Worm (Caenorhabditis elegans) whole organism, L1 larva: ENCODE data around the gene F09F7.5.

Experiments
- C04F5.9 ChIP-seq: sonication (generic microtip); optimal IDR thresholded peaks from 2 replicates; lab custom pipeline; 2016; ENCODE audit warnings: missing genetic modification characterization, missing compliant biosample characterization
- C16A3.4 ChIP-seq: fragments of 150-350 bp; optimal IDR thresholded peaks from 2 replicates; lab custom pipeline; 2014; ENCODE audit warnings: missing biosample characterization, missing genetic modification characterization
- Y116A8C.19 ChIP-seq: sonication (generic microtip); optimal IDR thresholded peaks from 2 replicates; lab custom pipeline; 2016; ENCODE audit warnings: missing compliant biosample characterization, missing genetic modification characterization, borderline replicate concordance
- aly-2 ChIP-seq: fragments of 150-350 bp; optimal IDR thresholded peaks from 2 replicates; lab custom pipeline; 2014; ENCODE audit warnings: missing biosample characterization, missing genetic modification characterization
- ama-1 ChIP-seq: fragments of 150-350 bp; optimal IDR thresholded peaks from 2 replicates; lab custom pipeline; 2014
- blmp-1 ChIP-seq: fragments of 150-350 bp; optimal IDR thresholded peaks from 2 replicates; lab custom pipeline; 2014; ENCODE audit warnings: missing biosample characterization, missing genetic modification characterization
- ceh-88 ChIP-seq: fragments of 200-800 bp; sonication (Bioruptor generic); IDR thresholded peaks from 2 replicates; pipeline ENCODE4 v1.3.6; 2022; ENCODE audit warnings: missing genetic modification characterization, missing compliant biosample characterization
- dpl-1 ChIP-seq, 3 experiments: fragments of 150-350 bp in 2 of 3; sonication (generic microtip) in 1 of 3; optimal IDR thresholded peaks; 2 replicates each; lab custom pipeline; 2014 to 2017; ENCODE audit warnings: missing biosample characterization in 3 of 3, missing genetic modification characterization in 3 of 3, missing genetic modification reagents in 3 of 3
- efl-1 ChIP-seq, 4 experiments: fragments of 150-350 bp; optimal IDR thresholded peaks in 3 of 4; peaks in 1 of 4; 1 replicate in 1 of 4; 2 replicates in 3 of 4; lab custom pipeline; 2014; ENCODE audit warnings: missing biosample characterization in 2 of 4, missing genetic modification characterization in 2 of 4, missing genetic modification reagents in 2 of 4
- egl-27 ChIP-seq, 2 experiments: fragments of 150-350 bp in 1 of 2; sonication (generic microtip); optimal IDR thresholded peaks; 3 replicates each; lab custom pipeline; 2017 to 2018; ENCODE audit warnings: missing biosample characterization in 2 of 2, missing genetic modification characterization in 2 of 2, missing genetic modification reagents in 2 of 2
- elt-3 ChIP-seq, 6 experiments: fragments of 150-350 bp in 1 of 6; sonication (generic microtip); optimal IDR thresholded peaks; 2 replicates each; lab custom pipeline; 2017 to 2018; ENCODE audit warnings: missing biosample characterization in 6 of 6, missing genetic modification characterization in 6 of 6, inconsistent platforms in 1 of 6
- fkh-10 ChIP-seq: sonication (generic microtip); optimal IDR thresholded peaks from 2 replicates; lab custom pipeline; 2017; ENCODE audit warnings: missing biosample characterization, missing genetic modification reagents, missing genetic modification characterization
- fos-1 ChIP-seq: fragments of 150-350 bp; optimal IDR thresholded peaks from 2 replicates; lab custom pipeline; 2014; ENCODE audit warnings: missing biosample characterization, missing genetic modification characterization
- hlh-17 ChIP-seq: fragments of 200-800 bp; sonication (Bioruptor generic); optimal IDR thresholded peaks from 2 replicates; lab custom pipeline; 2018; ENCODE audit warnings: missing genetic modification characterization, mild to moderate bottlenecking, missing compliant biosample characterization, moderate library complexity, borderline replicate concordance
- hpl-2 ChIP-seq: fragments of 150-350 bp; optimal IDR thresholded peaks from 2 replicates; lab custom pipeline; 2014; ENCODE audit warnings: missing biosample characterization, missing genetic modification reagents, missing genetic modification characterization
- irx-1 ChIP-seq: sonication (generic microtip); optimal IDR thresholded peaks from 2 replicates; lab custom pipeline; 2016; ENCODE audit warnings: missing genetic modification characterization, missing compliant biosample characterization
- isw-1 ChIP-seq: fragments of 200-800 bp; sonication (Bioruptor generic); IDR thresholded peaks from 2 replicates; pipeline ENCODE4 v1.3.6; 2022; ENCODE audit warnings: missing genetic modification characterization, missing compliant biosample characterization
- jun-1 ChIP-seq: fragments of 150-350 bp; optimal IDR thresholded peaks from 2 replicates; lab custom pipeline; 2014; ENCODE audit warnings: missing biosample characterization, missing genetic modification reagents, missing genetic modification characterization
- lin-14 ChIP-seq: fragments of 200-800 bp; sonication (Bioruptor generic); optimal IDR thresholded peaks from 2 replicates; lab custom pipeline; 2018; ENCODE audit warnings: mild to moderate bottlenecking, missing genetic modification characterization, moderate library complexity, missing compliant biosample characterization
- lin-39 ChIP-seq: fragments of 150-350 bp; optimal IDR thresholded peaks from 2 replicates; lab custom pipeline; 2014; ENCODE audit warnings: missing biosample characterization, missing genetic modification reagents, missing genetic modification characterization
- lir-3 ChIP-seq: sonication (generic microtip); optimal IDR thresholded peaks from 2 replicates; lab custom pipeline; 2016; ENCODE audit warnings: mild to moderate bottlenecking, missing genetic modification characterization, moderate library complexity, missing compliant biosample characterization; ENCODE audit not compliant: poor library complexity
- mab-9 ChIP-seq: fragments of 200-800 bp; sonication (Bioruptor generic); IDR thresholded peaks from 2 replicates; pipeline ENCODE4 v1.3.6; 2022; ENCODE audit warnings: missing genetic modification reagents, missing genetic modification characterization, missing compliant biosample characterization
- mdl-1 ChIP-seq, 2 experiments: fragments of 150-350 bp; optimal IDR thresholded peaks; 2 replicates each; lab custom pipeline; 2014 to 2017; ENCODE audit warnings: missing biosample characterization in 2 of 2, missing genetic modification characterization in 2 of 2, inconsistent platforms in 1 of 2
- mef-2 ChIP-seq: fragments of 150-350 bp; optimal IDR thresholded peaks from 2 replicates; lab custom pipeline; 2014; ENCODE audit warnings: missing biosample characterization, missing genetic modification characterization
- mep-1 ChIP-seq: fragments of 150-350 bp; optimal IDR thresholded peaks from 2 replicates; lab custom pipeline; 2014; ENCODE audit warnings: missing biosample characterization, missing genetic modification characterization
- nhr-19 ChIP-seq: fragments of 200-800 bp; sonication (Bioruptor generic); conservative IDR thresholded peaks from 2 replicates; pipeline ENCODE4 v1.3.6; 2022; ENCODE audit warnings: missing genetic modification characterization, missing compliant biosample characterization
- nhr-20 ChIP-seq: sonication (generic microtip); optimal IDR thresholded peaks from 2 replicates; lab custom pipeline; 2016; ENCODE audit warnings: mild to moderate bottlenecking, missing genetic modification characterization, missing compliant biosample characterization
- nhr-237 ChIP-seq: fragments of 150-350 bp; optimal IDR thresholded peaks from 2 replicates; lab custom pipeline; 2014; ENCODE audit warnings: missing biosample characterization, missing genetic modification characterization
- nhr-71 ChIP-seq: sonication (generic microtip); optimal IDR thresholded peaks from 2 replicates; lab custom pipeline; 2016; ENCODE audit warnings: mild to moderate bottlenecking, missing genetic modification characterization, moderate library complexity, missing compliant biosample characterization
- nhr-76 ChIP-seq: sonication (generic microtip); optimal IDR thresholded peaks from 2 replicates; lab custom pipeline; 2017; ENCODE audit warnings: missing biosample characterization, missing genetic modification characterization
- nhr-85 ChIP-seq: sonication (generic microtip); peaks from one replicate; lab custom pipeline; 2016; ENCODE audit warnings: missing genetic modification characterization, inconsistent platforms, missing compliant biosample characterization
- pqm-1 ChIP-seq: sonication (generic microtip); optimal IDR thresholded peaks from 3 replicates; lab custom pipeline; 2017; ENCODE audit warnings: missing biosample characterization, missing genetic modification characterization
- snpc-4 ChIP-seq: fragments of 150-350 bp; optimal IDR thresholded peaks from 2 replicates; lab custom pipeline; 2014; ENCODE audit warnings: missing biosample characterization, missing genetic modification characterization
- snu-23 ChIP-seq: sonication (generic microtip); optimal IDR thresholded peaks from 2 replicates; lab custom pipeline; 2016; ENCODE audit warnings: missing genetic modification characterization, missing compliant biosample characterization
- sox-4 ChIP-seq: sonication (generic microtip); optimal IDR thresholded peaks from 2 replicates; lab custom pipeline; 2016; ENCODE audit warnings: missing genetic modification characterization, missing compliant biosample characterization
- sptf-1 ChIP-seq: fragments of 150-350 bp; optimal IDR thresholded peaks from 2 replicates; lab custom pipeline; 2014; ENCODE audit warnings: missing biosample characterization, missing genetic modification characterization
- sup-37 ChIP-seq: fragments of 200-800 bp; sonication (Bioruptor generic); optimal IDR thresholded peaks from 2 replicates; lab custom pipeline; 2018; ENCODE audit warnings: mild to moderate bottlenecking, missing genetic modification characterization, missing compliant biosample characterization
- swsn-7 ChIP-seq: sonication (generic microtip); optimal IDR thresholded peaks from 2 replicates; lab custom pipeline; 2016; ENCODE audit warnings: missing genetic modification characterization, missing compliant biosample characterization
- unc-62 ChIP-seq: fragments of 150-350 bp; optimal IDR thresholded peaks from 2 replicates; lab custom pipeline; 2014; ENCODE audit warnings: missing biosample characterization, missing genetic modification reagents, missing genetic modification characterization
- vab-15 ChIP-seq: sonication (generic microtip); optimal IDR thresholded peaks from 2 replicates; lab custom pipeline; 2017; ENCODE audit warnings: missing genotype, mild to moderate bottlenecking, missing genetic modification characterization, missing compliant biosample characterization
- xbp-1 ChIP-seq: sonication (generic microtip); optimal IDR thresholded peaks from 2 replicates; lab custom pipeline; 2016; ENCODE audit warnings: missing genetic modification characterization, missing compliant biosample characterization
- zag-1 ChIP-seq: fragments of 150-350 bp; optimal IDR thresholded peaks from 2 replicates; lab custom pipeline; 2014; ENCODE audit warnings: missing biosample characterization, missing genetic modification characterization
- ztf-11 ChIP-seq, 2 experiments: sonication (generic microtip); optimal IDR thresholded peaks; 2 replicates each; lab custom pipeline; 2016 to 2017; ENCODE audit warnings: missing genetic modification characterization in 2 of 2, missing biosample characterization in 1 of 2, missing compliant biosample characterization in 1 of 2

The F09F7.5 gene

ce11 chrIII:5504164-5504563 is 42.6 kb upstream of the F09F7.5 start (continued):
- peak; percentile 13 for TF ChIP-seq C16A3.4 (tag; lab: Kevin White, UChicago)
- no peak for TF ChIP-seq C04F5.9 (tag; lab: Kevin White, UChicago)
- no peak for TF ChIP-seq nhr-76 (tag; lab: Kevin White, UChicago)
- TF ChIP-seq irx-1 (tag; lab: Kevin White, UChicago), result peak; percentile 41
- TF ChIP-seq nhr-20 (tag; lab: Kevin White, UChicago), result peak; percentile 72
- TF ChIP-seq nhr-19 (GFP tag; lab: Robert Waterston, UW), result peak; percentile 38
- peak; percentile 61 for TF ChIP-seq jun-1
- TF ChIP-seq lin-39 (tag; lab: Kevin White, UChicago), result no peak
- TF ChIP-seq aly-2 (tag; lab: Kevin White, UChicago), result peak; percentile 86
- TF ChIP-seq mep-1 (tag; lab: Kevin White, UChicago), result peak; percentile 86

ce11 chrIII:5504725-5505473 is 41.9 kb upstream of the F09F7.5 start:
- TF ChIP-seq nhr-85 (peak; percentile 64), efl-1 (optimal IDR thresholded peaks at IDR 0.05; lab: Kevin White, UChicago) (no peak), efl-1 (GFP tag; optimal IDR thresholded peaks at IDR 0.05 in 1 of 2; lab: Kevin White, UChicago) (peak in 1 of 2 experiments; percentile 92), xbp-1 (tag; lab: Kevin White, UChicago) (no peak), ama-1 (lab: Kevin White, UChicago) (peak; percentile 7), sptf-1 (no peak), irx-1 (tag; lab: Kevin White, UChicago) (no peak), swsn-7 (tag; lab: Kevin White, UChicago) (no peak), sup-37 (GFP tag; lab: Kevin White, UChicago) (no peak)

- peak; percentile 76 for TF ChIP-seq aly-2 (tag; lab: Kevin White, UChicago)
- TF ChIP-seq sox-4 (tag; lab: Kevin White, UChicago), result no peak
- no peak for TF ChIP-seq zag-1
- no peak for TF ChIP-seq mef-2 (tag; lab: Kevin White, UChicago)
- TF ChIP-seq lir-3 (tag; lab: Kevin White, UChicago), result peak; percentile 5
- no peak for TF ChIP-seq nhr-237 (tag; lab: Kevin White, UChicago)
- no peak for TF ChIP-seq efl-1 (optimal IDR thresholded peaks at IDR 0.05; lab: Kevin White, UChicago)
- peak in 1 of 2 experiments; percentile 90 for TF ChIP-seq efl-1 (GFP tag; optimal IDR thresholded peaks at IDR 0.05 in 1 of 2; lab: Kevin White, UChicago)
Measured at ce11 chrIII:5505474-5506022, 41.2 kb upstream of the F09F7.5 start.

ce11 chrIII:5506023-5506597 is 40.7 kb upstream of the F09F7.5 start:
- TF ChIP-seq elt-3 (tag; optimal IDR thresholded peaks at IDR 0.05; lab: Kevin White, UChicago), result no peak
- no peak for TF ChIP-seq fos-1 (tag; lab: Kevin White, UChicago)
- TF ChIP-seq lin-14 (GFP tag; lab: Kevin White, UChicago), result no peak
- no peak for TF ChIP-seq mdl-1 (tag; optimal IDR thresholded peaks at IDR 0.05; lab: Kevin White, UChicago)
- TF ChIP-seq Y116A8C.19 (tag; lab: Kevin White, UChicago), result no peak
- TF ChIP-seq snpc-4 (tag; lab: Kevin White, UChicago), result no peak
- TF ChIP-seq fkh-10 (GFP tag; lab: Kevin White, UChicago), result no peak
- no peak for TF ChIP-seq zag-1
- TF ChIP-seq blmp-1, result no peak
- TF ChIP-seq vab-15 (tag; lab: Kevin White, UChicago), result no peak
- no peak for TF ChIP-seq unc-62 (GFP tag; lab: Kevin White, UChicago)
- TF ChIP-seq dpl-1 (GFP tag; optimal IDR thresholded peaks at IDR 0.05; lab: Kevin White, UChicago), result no peak
- peak; percentile 9 for TF ChIP-seq sox-4 (tag; lab: Kevin White, UChicago)
- TF ChIP-seq pqm-1 (tag; lab: Kevin White, UChicago), result no peak
- TF ChIP-seq snu-23 (GFP tag; lab: Kevin White, UChicago), result peak; percentile 52
- no peak for TF ChIP-seq ztf-11 (tag; optimal IDR thresholded peaks at IDR 0.05; lab: Kevin White, UChicago)
- no peak for TF ChIP-seq hlh-17 (GFP tag; lab: Kevin White, UChicago)
- TF ChIP-seq nhr-85, result peak; percentile 82
- no peak for TF ChIP-seq egl-27 (tag; optimal IDR thresholded peaks at IDR 0.05; lab: Kevin White, UChicago)
- no peak for TF ChIP-seq hpl-2 (GFP tag; lab: Kevin White, UChicago)
- no peak for TF ChIP-seq isw-1 (GFP tag; lab: Robert Waterston, UW)
- TF ChIP-seq mab-9, result no peak
- TF ChIP-seq nhr-71, result peak; percentile 51
- TF ChIP-seq lir-3 (tag; lab: Kevin White, UChicago), result no peak
- no peak for TF ChIP-seq sup-37 (GFP tag; lab: Kevin White, UChicago)
- TF ChIP-seq ceh-88 (GFP tag; lab: Robert Waterston, UW), result no peak
- TF ChIP-seq lin-39 (tag; lab: Kevin White, UChicago), result no peak
